Worm (Caenorhabditis elegans) whole organism, L1 larva: ENCODE data around the gene F54C9.7.

Source experiments
- C16A3.4 ChIP-seq: fragments of 150-350 bp; optimal IDR thresholded peaks from 2 replicates; lab custom pipeline; 2014; ENCODE audit warnings: missing biosample characterization, missing genetic modification characterization
- aha-1 ChIP-seq: fragments of 150-350 bp; optimal IDR thresholded peaks from 2 replicates; lab custom pipeline; 2014; ENCODE audit warnings: missing biosample characterization, missing genetic modification characterization
- ceh-63 ChIP-seq: fragments of 200-800 bp; sonication (Bioruptor generic); optimal IDR thresholded peaks from 2 replicates; lab custom pipeline; 2018; ENCODE audit warnings: mild to moderate bottlenecking, missing genetic modification characterization, missing compliant biosample characterization
- egl-27 ChIP-seq, 2 experiments: fragments of 150-350 bp in 1 of 2; sonication (generic microtip); optimal IDR thresholded peaks; 3 replicates each; lab custom pipeline; 2017 to 2018; ENCODE audit warnings: missing biosample characterization in 2 of 2, missing genetic modification characterization in 2 of 2, missing genetic modification reagents in 2 of 2
- lin-35 ChIP-seq, 2 experiments: fragments of 150-350 bp; optimal IDR thresholded peaks; 2 replicates each; lab custom pipeline; 2014; ENCODE audit warnings: missing biosample characterization in 2 of 2, missing genetic modification characterization in 2 of 2, missing genetic modification reagents in 2 of 2
- nhr-11 ChIP-seq: fragments of 150-350 bp; optimal IDR thresholded peaks from 2 replicates; lab custom pipeline; 2014; ENCODE audit warnings: missing biosample characterization, missing genetic modification characterization
- nhr-77 ChIP-seq: fragments of 150-350 bp; optimal IDR thresholded peaks from 2 replicates; lab custom pipeline; 2014; ENCODE audit warnings: missing biosample characterization, missing genetic modification characterization
- unc-30 ChIP-seq: sonication (generic microtip); optimal IDR thresholded peaks from 2 replicates; lab custom pipeline; 2017; ENCODE audit warnings: missing biosample characterization, missing genetic modification characterization
- ztf-11 ChIP-seq, 2 experiments: sonication (generic microtip); optimal IDR thresholded peaks; 2 replicates each; lab custom pipeline; 2016 to 2017; ENCODE audit warnings: missing genetic modification characterization in 2 of 2, missing biosample characterization in 1 of 2, missing compliant biosample characterization in 1 of 2

ce11 chrII:8573044-8573443 lies at the start of gene F54C9.7:
- TF ChIP-seq nhr-11 (tag; lab: Kevin White, UChicago) (no peak), nhr-77 (tag; lab: Kevin White, UChicago) (no peak), unc-30 (tag; lab: Kevin White, UChicago) (no peak), C16A3.4 (tag; lab: Kevin White, UChicago) (no peak), egl-27 (tag; optimal IDR thresholded peaks at IDR 0.05; lab: Kevin White, UChicago) (no peak), ceh-63 (GFP tag; lab: Kevin White, UChicago) (no peak), ztf-11 (tag; optimal IDR thresholded peaks at IDR 0.05; lab: Kevin White, UChicago) (no peak), aha-1 (tag; lab: Kevin White, UChicago) (no peak), lin-35 (GFP tag; optimal IDR thresholded peaks at IDR 0.05; lab: Kevin White, UChicago) (no peak)
